Fruit fly (Drosophila melanogaster): ENCODE results near the gene CG13287.
A peak's percentile ranks its signal among the peaks of the same experiment; 100 is the strongest.

CG13287 gene

dm6 chr3L:5932363-5932914 lies 50.3 kb downstream of the CG13287 start, which contains the start of gene Rcc1 (continued):
- TF ChIP-seq hbn (GFP tag; IDR thresholded peaks at IDR 0.05; ENCODE audit: partially characterized antibody) (peak; percentile 41; the same call in 1 of the 2 replicates), row (GFP tag; IDR thresholded peaks at IDR 0.05) (peak; percentile 53), kni (GFP tag; optimal IDR thresholded peaks at IDR 0.05) (peak; percentile 64), Xbp1 (GFP tag; optimal IDR thresholded peaks at IDR 0.05) (peak; percentile 18), Nf-YB (GFP tag; optimal IDR thresholded peaks at IDR 0.05) (peak; percentile 24), MESR4 (GFP tag; optimal IDR thresholded peaks at IDR 0.05) (peak; percentile 61), Poxn (GFP tag; IDR thresholded peaks at IDR 0.05) (no peak), trh (GFP tag; optimal IDR thresholded peaks at IDR 0.05) (no peak), trem (tag; optimal IDR thresholded peaks at IDR 0.05) (peak; percentile 87), nerfin-2 (GFP tag; IDR thresholded peaks at IDR 0.05; ENCODE audit: partially characterized antibody) (peak; percentile 53; the same call in 1 of the 2 replicates), HLH54F (GFP tag; optimal IDR thresholded peaks at IDR 0.05) (peak; percentile 18), Ets65A (GFP tag) (peak; percentile 65), ato (GFP tag; IDR thresholded peaks at IDR 0.05; ENCODE audit: partially characterized antibody) (peak; percentile 62), CG7928 (GFP tag; optimal IDR thresholded peaks at IDR 0.05) (peak; percentile 16), hb (GFP tag; IDR thresholded peaks at IDR 0.05; ENCODE audit: partially characterized antibody) (peak; percentile 59; the same call in 1 of the 3 replicates), CG17328 (GFP tag; IDR thresholded peaks at IDR 0.05) (0 out of 2 replicates have a peak, but pooled peaks have one; percentile 12), CG31224 (GFP tag; IDR thresholded peaks at IDR 0.05) (no peak), CG6791 (GFP tag; IDR thresholded peaks at IDR 0.05; ENCODE audit: partially characterized antibody) (0 out of 3 replicates have a peak, but pooled peaks have one; percentile 46), CTCF (GFP tag; optimal IDR thresholded peaks at IDR 0.05) (peak; percentile 64), HLH4C (GFP tag; IDR thresholded peaks at IDR 0.05; ENCODE audit: partially characterized antibody) (peak; percentile 85), pnt (GFP tag; optimal IDR thresholded peaks at IDR 0.05) (peak; percentile 13), CG1602 (GFP tag; optimal IDR thresholded peaks at IDR 0.05) (no peak), Hr78 (GFP tag; optimal IDR thresholded peaks at IDR 0.05) (peak in 1 of 2 experiments; percentile 45), knrl (GFP tag; IDR thresholded peaks at IDR 0.05; ENCODE audit: partially characterized antibody) (peak; percentile 68), CG2712 (tag; optimal IDR thresholded peaks at IDR 0.05) (peak; percentile 29), CG11504 (tag; optimal IDR thresholded peaks at IDR 0.05) (peak; percentile 53), CHES-1-like (GFP tag; optimal IDR thresholded peaks at IDR 0.05) (peak; percentile 23), CG12104 (GFP tag; optimal IDR thresholded peaks at IDR 0.05) (no peak), CG13287 (GFP tag; IDR thresholded peaks at IDR 0.05; ENCODE audit: partially characterized antibody) (peak; percentile 78), Elba2 (GFP tag; optimal IDR thresholded peaks at IDR 0.05) (peak; percentile 83), CG15479 (GFP tag; optimal IDR thresholded peaks at IDR 0.05) (no peak), CG6689 (GFP tag; IDR thresholded peaks at IDR 0.05) (no peak), cg (GFP tag; optimal IDR thresholded peaks at IDR 0.05) (peak; percentile 82), Tbp (GFP tag; optimal IDR thresholded peaks at IDR 0.05) (peak; percentile 64), CG10654 (GFP tag; optimal IDR thresholded peaks at IDR 0.05) (peak; percentile 10), CG2116 (GFP tag; optimal IDR thresholded peaks at IDR 0.05) (peak; percentile 99), ewg (GFP tag; optimal IDR thresholded peaks at IDR 0.05) (peak; percentile 88), CG8944 (GFP tag; optimal IDR thresholded peaks at IDR 0.05) (peak; percentile 29), Bgb (GFP tag; IDR thresholded peaks at IDR 0.05; ENCODE audit: partially characterized antibody) (peak; percentile 65), CG13624 (GFP tag; optimal IDR thresholded peaks at IDR 0.05) (peak; percentile 43), Sry-β (GFP tag; optimal IDR thresholded peaks at IDR 0.05) (peak; percentile 99), Sry-δ (GFP tag; optimal IDR thresholded peaks at IDR 0.05) (peak; percentile 87), NC2α (GFP tag; optimal IDR thresholded peaks at IDR 0.05) (no peak), CG4424 (GFP tag; optimal IDR thresholded peaks at IDR 0.05) (peak; percentile 8), bbx (GFP tag; IDR thresholded peaks at IDR 0.05; ENCODE audit: partially characterized antibody) (peak; percentile 49; the same call in 1 of the 2 replicates), prd (optimal IDR thresholded peaks at IDR 0.05) (no peak), prd (GFP tag; IDR thresholded peaks at IDR 0.05) (0 out of 3 replicates have a peak, but pooled peaks have one; percentile 11), CG14860 (GFP tag; IDR thresholded peaks at IDR 0.05; ENCODE audit: partially characterized antibody) (peak; percentile 39; the same call in 1 of the 3 replicates), CG2120 (GFP tag; optimal IDR thresholded peaks at IDR 0.05) (peak; percentile 51)

Measured in whole organism, embryonic.